Fruit fly (Drosophila melanogaster) whole organism, embryonic: ENCODE results near the gene lectin-37Da.

Source experiments
- ATbp ChIP-seq: fragments of 200-800 bp; sonication (Bioruptor generic); optimal IDR thresholded peaks from 2 replicates; lab custom pipeline; 2017; ENCODE audit warnings: missing biosample characterization, mild to moderate bottlenecking, missing genetic modification characterization, missing genetic modification reagents
- Aef1 ChIP-seq: fragments of 200-800 bp; sonication (Bioruptor generic); IDR thresholded peaks from 3 replicates; pipeline ENCODE4 v1.3.6; 2022; ENCODE audit warnings: missing biosample characterization, missing genetic modification characterization
- BEAF-32 ChIP-seq: fragments of 200-800 bp; sonication (Bioruptor generic); optimal IDR thresholded peaks from 3 replicates; lab custom pipeline; 2017; ENCODE audit warnings: missing biosample characterization, missing genetic modification characterization, mild to moderate bottlenecking, moderate library complexity, missing genetic modification reagents
- CG1024 ChIP-seq: fragments of 200-800 bp; sonication (Bioruptor generic); IDR thresholded peaks from 2 replicates; pipeline ENCODE4 v1.3.6; 2022; ENCODE audit warnings: missing biosample characterization, missing genetic modification characterization
- CG10565 ChIP-seq: fragments of 200-800 bp; sonication (Bioruptor generic); optimal IDR thresholded peaks from 3 replicates; lab custom pipeline; 2016; ENCODE audit warnings: missing biosample characterization, mild to moderate bottlenecking, missing genetic modification characterization
- CG11247 ChIP-seq: fragments of 200-800 bp; sonication (Bioruptor generic); IDR thresholded peaks from 2 replicates; pipeline ENCODE4 v1.3.6; 2022; ENCODE audit warnings: missing biosample characterization, missing genetic modification characterization
- CG11398 ChIP-seq: fragments of 200-800 bp; sonication (Bioruptor generic); optimal IDR thresholded peaks from 2 replicates; lab custom pipeline; 2016; ENCODE audit warnings: missing biosample characterization, missing genetic modification characterization
- CG12659 ChIP-seq: fragments of 200-800 bp; sonication (Bioruptor generic); optimal IDR thresholded peaks from 3 replicates; lab custom pipeline; 2017; ENCODE audit warnings: mild to moderate bottlenecking, missing biosample characterization, missing genetic modification reagents, missing genetic modification characterization
- CG15269 ChIP-seq: fragments of 200-800 bp; sonication (Bioruptor generic); optimal IDR thresholded peaks from 2 replicates; lab custom pipeline; 2018; ENCODE audit warnings: missing biosample characterization, mild to moderate bottlenecking, missing genetic modification characterization, moderate library complexity
- CG31365 ChIP-seq: fragments of 200-800 bp; sonication (Bioruptor generic); optimal IDR thresholded peaks from 2 replicates; lab custom pipeline; 2018; ENCODE audit warnings: missing biosample characterization, mild to moderate bottlenecking, missing genetic modification characterization
- CG33213 ChIP-seq: fragments of 200-800 bp; sonication (Bioruptor generic); optimal IDR thresholded peaks from 3 replicates; lab custom pipeline; 2016; ENCODE audit warnings: missing biosample characterization, missing genetic modification characterization
- CG3407 ChIP-seq: fragments of 200-800 bp; sonication (Bioruptor generic); optimal IDR thresholded peaks from 2 replicates; lab custom pipeline; 2018; ENCODE audit warnings: missing biosample characterization, mild to moderate bottlenecking, missing genetic modification characterization
- CG3838 ChIP-seq: fragments of 200-800 bp; sonication (Bioruptor generic); optimal IDR thresholded peaks from 3 replicates; lab custom pipeline; 2016; ENCODE audit warnings: missing biosample characterization, missing genetic modification characterization
- CG4617 ChIP-seq: fragments of 200-800 bp; sonication (Bioruptor generic); optimal IDR thresholded peaks from 3 replicates; lab custom pipeline; 2016; ENCODE audit warnings: missing biosample characterization, missing genetic modification characterization, borderline replicate concordance
- CG6254 ChIP-seq: fragments of 200-800 bp; sonication (Bioruptor generic); optimal IDR thresholded peaks from 3 replicates; lab custom pipeline; 2017; ENCODE audit warnings: mild to moderate bottlenecking, missing biosample characterization, missing genetic modification reagents, missing genetic modification characterization
- CG6654 ChIP-seq: fragments of 200-800 bp; sonication (Bioruptor generic); optimal IDR thresholded peaks from 2 replicates; lab custom pipeline; 2017; ENCODE audit warnings: missing biosample characterization, mild to moderate bottlenecking, missing genetic modification characterization
- CG8089 ChIP-seq: fragments of 200-800 bp; sonication (Bioruptor generic); optimal IDR thresholded peaks from 3 replicates; lab custom pipeline; 2016; ENCODE audit warnings: missing biosample characterization, missing genetic modification characterization
- CG8359 ChIP-seq: fragments of 200-800 bp; sonication (Bioruptor generic); optimal IDR thresholded peaks from 2 replicates; lab custom pipeline; 2017; ENCODE audit warnings: missing biosample characterization, mild to moderate bottlenecking, missing genetic modification characterization, borderline replicate concordance
- Dad ChIP-seq: fragments of 200-800 bp; sonication (Bioruptor generic); optimal IDR thresholded peaks from 3 replicates; lab custom pipeline; 2016; ENCODE audit warnings: missing biosample characterization, missing genetic modification characterization
- Doc2 ChIP-seq: fragments of 200-800 bp; sonication (Bioruptor generic); IDR thresholded peaks from 2 replicates; pipeline ENCODE4 v1.3.6; 2022; ENCODE audit warnings: missing biosample characterization, missing genetic modification characterization
- Drgx ChIP-seq: fragments of 200-800 bp; sonication (Bioruptor generic); IDR thresholded peaks from 2 replicates; pipeline ENCODE4 v1.3.6; 2022; ENCODE audit warnings: missing biosample characterization, missing genetic modification characterization
- E2f1 ChIP-seq: fragments of 200-800 bp; sonication (Bioruptor generic); IDR thresholded peaks from 2 replicates; pipeline ENCODE4 v1.3.6; 2022; ENCODE audit warnings: missing biosample characterization, missing genetic modification characterization
- Fer3 ChIP-seq: fragments of 200-800 bp; sonication (Bioruptor generic); optimal IDR thresholded peaks from 2 replicates; lab custom pipeline; 2018; ENCODE audit warnings: missing biosample characterization, mild to moderate bottlenecking, missing genetic modification characterization, moderate library complexity
- Hr3 ChIP-seq: fragments of 200-800 bp; sonication (Bioruptor generic); optimal IDR thresholded peaks from 3 replicates; lab custom pipeline; 2016; ENCODE audit warnings: missing biosample characterization, missing genetic modification characterization
- NFAT ChIP-seq: fragments of 200-800 bp; sonication (Bioruptor generic); IDR thresholded peaks from 2 replicates; pipeline ENCODE4 v1.3.6; 2022; ENCODE audit warnings: missing biosample characterization, missing genetic modification characterization
- Oaz ChIP-seq: fragments of 200-800 bp; sonication (Bioruptor generic); IDR thresholded peaks from 2 replicates; pipeline ENCODE4 v1.3.6; 2022; ENCODE audit warnings: missing biosample characterization, missing genetic modification characterization
- Pdp1 ChIP-seq, 2 experiments: fragments of 200-800 bp; sonication (Bioruptor generic); optimal IDR thresholded peaks; 3 replicates each; lab custom pipeline; 2016; ENCODE audit warnings: missing biosample characterization in 2 of 2, missing genetic modification characterization in 2 of 2, mild to moderate bottlenecking in 1 of 2, moderate library complexity in 1 of 2
- Sin3A ChIP-seq: fragments of >200 bp; optimal IDR thresholded peaks from 2 replicates; lab custom pipeline; 2018
- Sox102F ChIP-seq: fragments of 200-800 bp; sonication (Bioruptor generic); optimal IDR thresholded peaks from 2 replicates; lab custom pipeline; 2018; ENCODE audit warnings: missing biosample characterization, mild to moderate bottlenecking, missing genetic modification characterization, moderate library complexity
- bigmax ChIP-seq: fragments of 200-800 bp; sonication (Bioruptor generic); optimal IDR thresholded peaks from 2 replicates; lab custom pipeline; 2018; ENCODE audit warnings: missing biosample characterization, mild to moderate bottlenecking, missing genetic modification characterization
- btn ChIP-seq: fragments of 200-800 bp; sonication (Bioruptor generic); optimal IDR thresholded peaks from 2 replicates; lab custom pipeline; 2016; ENCODE audit warnings: missing biosample characterization, missing genetic modification characterization
- chinmo ChIP-seq: fragments of 200-800 bp; sonication (Bioruptor generic); IDR thresholded peaks from 4 replicates; pipeline ENCODE4 v1.3.6; 2022; ENCODE audit warnings: missing biosample characterization, missing genetic modification characterization; ENCODE audit not compliant: partially characterized antibody
- dm ChIP-seq: fragments of 200-800 bp; sonication (Bioruptor generic); optimal IDR thresholded peaks from 3 replicates; lab custom pipeline; 2016; ENCODE audit warnings: missing biosample characterization, missing genetic modification characterization
- grn ChIP-seq: fragments of 200-800 bp; sonication (Bioruptor generic); optimal IDR thresholded peaks from 3 replicates; lab custom pipeline; 2017; ENCODE audit warnings: missing biosample characterization, missing genetic modification characterization
- ham ChIP-seq: fragments of 200-800 bp; sonication (Bioruptor generic); IDR thresholded peaks from 2 replicates; pipeline ENCODE4 v1.3.6; 2022; ENCODE audit warnings: missing biosample characterization, missing genetic modification characterization
- lbe ChIP-seq: fragments of 200-800 bp; sonication (Bioruptor generic); optimal IDR thresholded peaks from 2 replicates; lab custom pipeline; 2016; ENCODE audit warnings: missing biosample characterization, mild to moderate bottlenecking, missing genetic modification characterization
- lilli ChIP-seq: fragments of 200-800 bp; sonication (Bioruptor generic); optimal IDR thresholded peaks from 3 replicates; lab custom pipeline; 2016; ENCODE audit warnings: missing biosample characterization, missing genetic modification characterization
- lov ChIP-seq, 2 experiments: fragments of 200-800 bp in 1 of 2; fragments of >200 bp in 1 of 2; sonication (Bioruptor generic) in 1 of 2; IDR thresholded peaks in 1 of 2; optimal IDR thresholded peaks in 1 of 2; 2 replicates in 1 of 2; 3 replicates in 1 of 2; pipeline versions ENCODE4 v1.3.6 to Lab custom; 2017 to 2022; ENCODE audit warnings: missing biosample characterization in 1 of 2, missing genetic modification characterization in 1 of 2
- luna ChIP-seq: fragments of 200-800 bp; sonication (Bioruptor generic); optimal IDR thresholded peaks from 2 replicates; lab custom pipeline; 2016; ENCODE audit warnings: missing biosample characterization, missing genetic modification characterization
- nerfin-2 ChIP-seq: fragments of 200-800 bp; sonication (Bioruptor generic); IDR thresholded peaks from 2 replicates; pipeline ENCODE4 v1.3.6; 2022; ENCODE audit warnings: missing biosample characterization, missing genetic modification characterization; ENCODE audit not compliant: partially characterized antibody
- onecut ChIP-seq: fragments of 200-800 bp; sonication (Bioruptor generic); IDR thresholded peaks from 2 replicates; pipeline ENCODE4 v1.3.6; 2022; ENCODE audit warnings: missing biosample characterization, missing genetic modification characterization
- pita ChIP-seq: fragments of 200-800 bp; sonication (Bioruptor generic); optimal IDR thresholded peaks from 2 replicates; lab custom pipeline; 2017; ENCODE audit warnings: missing biosample characterization, mild to moderate bottlenecking, missing genetic modification characterization
- pum ChIP-seq: fragments of 200-800 bp; sonication (Bioruptor generic); optimal IDR thresholded peaks from 2 replicates; lab custom pipeline; 2016; ENCODE audit warnings: missing biosample characterization, missing genetic modification characterization
- sisA ChIP-seq: fragments of 200-800 bp; sonication (Bioruptor generic); IDR thresholded peaks from 2 replicates; pipeline ENCODE4 v1.3.6; 2022; ENCODE audit warnings: missing biosample characterization, missing genetic modification characterization
- sob ChIP-seq: fragments of 200-800 bp; sonication (Bioruptor generic); IDR thresholded peaks from 2 replicates; pipeline ENCODE4 v1.3.6; 2022; ENCODE audit warnings: missing biosample characterization, missing genetic modification characterization
- tgo ChIP-seq: fragments of 200-800 bp; sonication (Bioruptor generic); IDR thresholded peaks from 3 replicates; pipeline ENCODE4 v1.3.6; 2022; ENCODE audit warnings: missing biosample characterization, missing genetic modification characterization
- tll ChIP-seq, 2 experiments: fragments of 200-800 bp in 1 of 2; fragments of >200 bp in 1 of 2; sonication (Bioruptor generic) in 1 of 2; optimal IDR thresholded peaks; 2 replicates each; lab custom pipeline; 2017 to 2019; ENCODE audit warnings: missing biosample characterization in 2 of 2, missing genetic modification characterization in 2 of 2, mild to moderate bottlenecking in 1 of 2, moderate library complexity in 1 of 2
- tna ChIP-seq: fragments of 200-800 bp; sonication (Bioruptor generic); IDR thresholded peaks from 2 replicates; pipeline ENCODE4 v1.3.6; 2022; ENCODE audit warnings: missing biosample characterization, missing genetic modification characterization; ENCODE audit not compliant: partially characterized antibody
- zfh1 ChIP-seq: fragments of 200-800 bp; sonication (Bioruptor generic); IDR thresholded peaks from 3 replicates; pipeline ENCODE4 v1.3.6; 2022; ENCODE audit warnings: missing biosample characterization, missing genetic modification characterization

The lectin-37Da gene

dm6 chr2L:19423467-19424122 lies 5.5 kb downstream of the lectin-37Da start, which contains the start of the genes Alp12 and CG13085 (continued):
- TF ChIP-seq Sox102F (GFP tag; lab: Kevin White, UChicago) (peak; percentile 97), grn (GFP tag; lab: Kevin White, UChicago) (peak; percentile 78), CG11247 (GFP tag; lab: Robert Waterston, UW) (peak; percentile 92), CG6254 (GFP tag; lab: Kevin White, UChicago) (peak; percentile 96), CG10565 (GFP tag; lab: Kevin White, UChicago) (peak; percentile 75), chinmo (GFP tag; lab: Robert Waterston, UW) (peak; percentile 74; the same call in 1 of the 4 replicates), sisA (GFP tag; lab: Robert Waterston, UW) (peak; percentile 95), Doc2 (GFP tag; lab: Robert Waterston, UW) (peak; percentile 82), Pdp1 (GFP tag; optimal IDR thresholded peaks at IDR 0.05; lab: Kevin White, UChicago) (peak; percentile 93 to 95), CG4617 (GFP tag; lab: Kevin White, UChicago) (peak; percentile 85), onecut (GFP tag; lab: Robert Waterston, UW) (peak; percentile 90), bigmax (GFP tag; lab: Kevin White, UChicago) (no peak), lilli (GFP tag; lab: Kevin White, UChicago) (peak; percentile 97), Sin3A (lab: Kevin White, UChicago) (no peak), CG8359 (GFP tag; lab: Kevin White, UChicago) (peak; percentile 92), pum (peak; percentile 94), btn (peak; percentile 83), CG11398 (GFP tag; lab: Kevin White, UChicago) (peak; percentile 89), lbe (peak; percentile 82), CG15269 (tag; lab: Kevin White, UChicago) (peak; percentile 99), NFAT (GFP tag; lab: Robert Waterston, UW) (peak; percentile 92), CG31365 (peak; percentile 84), tna (GFP tag; lab: Robert Waterston, UW) (peak; percentile 15; the same call in 1 of the 2 replicates), ATbp (GFP tag; lab: Kevin White, UChicago) (peak; percentile 97), CG3407 (peak; percentile 96), pita (GFP tag; lab: Kevin White, UChicago) (no peak), luna (GFP tag; lab: Kevin White, UChicago) (peak; percentile 51), BEAF-32 (GFP tag; lab: Kevin White, UChicago) (peak; percentile 30), Oaz (GFP tag; lab: Robert Waterston, UW) (peak; percentile 93), Hr3 (GFP tag; lab: Kevin White, UChicago) (peak; percentile 98), Fer3 (peak; percentile 97), CG1024 (GFP tag; lab: Robert Waterston, UW) (peak; percentile 81), zfh1 (peak; percentile 91), dm (peak; percentile 85), Dad (peak; percentile 86), tll (GFP tag; optimal IDR thresholded peaks at IDR 0.05; lab: Kevin White, UChicago) (peak in 1 of 2 experiments; percentile 37), tgo (GFP tag; lab: Robert Waterston, UW) (peak; percentile 97), E2f1 (GFP tag; lab: Robert Waterston, UW) (peak; percentile 96), ham (peak; percentile 80), CG12659 (GFP tag; lab: Kevin White, UChicago) (peak; percentile 100), lov (optimal IDR thresholded peaks at IDR 0.05; lab: Kevin White, UChicago) (no peak), lov (GFP tag; IDR thresholded peaks at IDR 0.05; lab: Robert Waterston, UW) (peak; percentile 79; the same call in 2 of the 3 replicates), CG6654 (GFP tag; lab: Kevin White, UChicago) (peak; percentile 91), CG3838 (GFP tag; lab: Kevin White, UChicago) (peak; percentile 90), sob (GFP tag; lab: Robert Waterston, UW) (peak; percentile 97), Drgx (peak; percentile 95), nerfin-2 (GFP tag; lab: Robert Waterston, UW) (no peak), CG33213 (peak; percentile 88), CG8089 (GFP tag; lab: Kevin White, UChicago) (peak; percentile 84), Aef1 (GFP tag; lab: Robert Waterston, UW) (peak; percentile 93)
